Worm (Caenorhabditis elegans): ENCODE results near the gene gst-41.
"Not testable (repeated sequence)": the region's sequence is repeated elsewhere in the genome, so short reads cannot be mapped to it uniquely, and the experiment has no call there.

gst-41 gene

DNA sequence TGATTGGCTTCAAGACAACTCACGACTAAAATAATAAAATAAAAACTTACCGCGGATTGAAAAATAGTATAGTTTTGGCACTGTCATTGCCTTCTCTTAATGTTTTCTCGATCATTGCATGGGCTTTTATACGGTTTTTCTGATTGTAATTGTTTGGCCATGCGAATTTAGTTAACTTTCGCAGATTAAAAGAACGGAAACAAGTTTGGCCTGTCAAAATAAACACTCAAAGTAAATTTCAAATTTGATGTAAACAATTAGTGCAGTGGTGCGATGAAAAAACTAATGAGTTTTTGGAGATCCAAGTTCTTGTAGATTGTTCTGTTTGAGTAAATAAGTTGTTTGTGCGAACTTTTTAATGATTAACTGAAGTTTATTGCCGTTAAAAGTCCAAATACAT lies at the start of gene gst-41:
TSS of gene gst-41 (minus strand) at position 101 of the 400 bp plus-strand sequence.
- TF ChIP-seq sea-1 (GFP tag; conservative IDR thresholded peaks at IDR 0.05): no peak

DNA sequence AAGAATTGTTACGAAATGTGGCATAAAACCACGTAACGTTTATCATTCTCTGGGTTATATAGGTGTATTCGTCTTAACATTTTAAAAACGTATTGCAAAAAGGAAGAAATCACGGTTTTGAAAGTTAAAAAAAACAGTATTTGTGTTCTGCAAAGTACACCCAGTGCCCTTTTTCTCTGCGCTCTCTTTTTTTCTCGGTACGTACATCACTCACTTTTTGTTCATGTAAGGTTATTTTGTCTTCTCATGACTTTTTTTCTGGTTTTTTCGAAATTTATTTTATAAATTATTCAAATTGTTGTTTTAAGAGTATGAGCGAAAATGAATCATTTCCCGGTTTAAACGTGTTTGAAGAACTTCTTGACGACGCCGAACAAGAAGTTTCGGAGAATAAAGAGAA lies 47.9 kb upstream of the gst-41 start, which contains the start of gene F25E5.5:
TSS of gene F25E5.5 (plus strand) at position 301 of the 400 bp plus-strand sequence.
- TF ChIP-seq ama-1 (optimal IDR thresholded peaks at IDR 0.05): no peak
- TF ChIP-seq hmg-4 (GFP tag; optimal IDR thresholded peaks at IDR 0.05): no peak
- no peak for TF ChIP-seq ets-7 (tag; optimal IDR thresholded peaks at IDR 0.05)

ce11 chrV:7444331-7444730 lies 45.2 kb upstream of the gst-41 start, which contains the start of gene nhr-141:
Gene nhr-141, plus strand, starts transcription at chrV:7444661.
- TF ChIP-seq hnd-1 (tag; optimal IDR thresholded peaks at IDR 0.05); ceh-13 (GFP tag; optimal IDR thresholded peaks at IDR 0.05); aly-1 (tag; optimal IDR thresholded peaks at IDR 0.05): not testable (repeated sequence)

ce11 chrV:7443480-7443879 lies 44.4 kb upstream of the gst-41 start:
- peak; percentile 68; the same call in 1 of the 2 replicates for TF ChIP-seq tbx-11 (GFP tag; IDR thresholded peaks at IDR 0.05)
- TF ChIP-seq sea-1 (GFP tag; conservative IDR thresholded peaks at IDR 0.05): peak; percentile 85
- peak; percentile 34; the same call in 1 of the 2 replicates for TF ChIP-seq tbx-37 (GFP tag; conservative IDR thresholded peaks at IDR 0.05)
- 0 out of 2 replicates have a peak, but pooled peaks have one; percentile 35 for TF ChIP-seq scrt-1 (GFP tag; IDR thresholded peaks at IDR 0.05)

ce11 chrV:7439807-7440206 lies 40.7 kb upstream of the gst-41 start, which contains the start of gene try-13:
Gene try-13, plus strand, starts transcription at chrV:7440107.
- TF ChIP-seq hmg-4 (GFP tag; optimal IDR thresholded peaks at IDR 0.05) (no peak), sea-1 (GFP tag; conservative IDR thresholded peaks at IDR 0.05) (no peak), B0310.2 (tag; optimal IDR thresholded peaks at IDR 0.05) (no peak), tra-4 (tag; optimal IDR thresholded peaks at IDR 0.05) (no peak), scrt-1 (GFP tag; IDR thresholded peaks at IDR 0.05) (no peak), ama-1 (optimal IDR thresholded peaks at IDR 0.05) (no peak), F13C5.2 (tag; optimal IDR thresholded peaks at IDR 0.05) (no peak), ceh-13 (GFP tag; optimal IDR thresholded peaks at IDR 0.05) (no peak), tbx-11 (GFP tag; IDR thresholded peaks at IDR 0.05) (no peak), aly-1 (tag; optimal IDR thresholded peaks at IDR 0.05) (no peak), hmbx-1 (tag; optimal IDR thresholded peaks at IDR 0.05) (no peak), flt-1 (GFP tag; IDR thresholded peaks at IDR 0.05) (no peak), pes-1 (GFP tag; IDR thresholded peaks at IDR 0.05) (no peak)

DNA sequence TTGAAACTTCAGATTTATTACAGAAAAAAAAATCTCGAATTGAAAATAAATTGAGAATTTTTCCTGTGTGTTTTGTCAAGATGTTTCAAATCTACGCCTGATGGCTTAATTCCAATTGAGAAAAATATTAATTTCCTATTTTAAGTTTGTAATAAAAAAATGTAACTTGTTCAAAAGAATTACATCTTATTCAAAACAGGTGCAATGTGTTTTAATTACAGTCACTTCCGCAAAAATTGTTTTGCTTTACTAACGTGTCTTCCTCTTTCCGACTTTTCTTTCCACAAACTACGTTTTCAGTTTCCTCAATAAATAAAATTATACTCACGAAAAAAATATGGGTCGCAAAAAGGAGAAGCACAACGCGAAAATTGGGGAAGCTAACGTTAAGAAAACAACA lies 38.9 kb upstream of the gst-41 start, which contains the start of gene F25E5.16:
TSS of gene F25E5.16 (plus strand) at position 301 of the 400 bp plus-strand sequence.
- TF ChIP-seq sea-1 (GFP tag; conservative IDR thresholded peaks at IDR 0.05) (no peak), flt-1 (GFP tag; IDR thresholded peaks at IDR 0.05) (no peak), scrt-1 (GFP tag; IDR thresholded peaks at IDR 0.05) (no peak), F13C5.2 (tag; optimal IDR thresholded peaks at IDR 0.05) (no peak), aly-1 (tag; optimal IDR thresholded peaks at IDR 0.05) (no peak), hmbx-1 (tag; optimal IDR thresholded peaks at IDR 0.05) (no peak), ama-1 (optimal IDR thresholded peaks at IDR 0.05) (no peak), hmg-4 (GFP tag; optimal IDR thresholded peaks at IDR 0.05) (no peak), B0310.2 (tag; optimal IDR thresholded peaks at IDR 0.05) (no peak), ets-7 (tag; optimal IDR thresholded peaks at IDR 0.05) (no peak)

DNA sequence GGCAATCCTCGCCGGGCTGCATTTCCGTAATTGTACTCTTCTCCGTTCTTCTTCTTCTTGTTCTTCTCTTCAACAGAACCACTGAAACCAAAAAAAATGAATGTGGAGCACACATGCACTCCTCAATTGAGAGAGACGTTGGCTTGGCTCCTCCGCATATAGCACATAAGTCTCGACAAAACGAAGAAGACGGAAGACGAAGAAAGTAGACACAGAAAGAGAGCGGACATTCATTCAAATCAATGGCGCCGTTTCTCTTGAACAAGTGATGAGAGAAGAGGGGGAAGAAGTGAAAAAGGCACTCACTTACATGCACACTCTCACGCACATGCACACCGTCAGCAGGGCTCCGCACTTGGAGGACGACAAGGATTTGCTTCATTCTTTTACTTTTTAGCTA lies 38.4 kb upstream of the gst-41 start, which contains the start of gene F25E5.9:
TSS of gene F25E5.9 (minus strand) at position 382 of the 400 bp plus-strand sequence.
- TF ChIP-seq pes-1 (GFP tag; IDR thresholded peaks at IDR 0.05): no peak
- TF ChIP-seq hmbx-1 (tag; optimal IDR thresholded peaks at IDR 0.05): no peak
- TF ChIP-seq flt-1 (GFP tag; IDR thresholded peaks at IDR 0.05): no peak
- TF ChIP-seq sea-1 (GFP tag; conservative IDR thresholded peaks at IDR 0.05): no peak
- no peak for TF ChIP-seq ceh-13 (GFP tag; optimal IDR thresholded peaks at IDR 0.05)
- TF ChIP-seq ets-7 (tag; optimal IDR thresholded peaks at IDR 0.05): no peak
- TF ChIP-seq tbx-11 (GFP tag; IDR thresholded peaks at IDR 0.05): no peak
- TF ChIP-seq tra-4 (tag; optimal IDR thresholded peaks at IDR 0.05): no peak
- TF ChIP-seq ceh-36 (tag; optimal IDR thresholded peaks at IDR 0.05): no peak
- TF ChIP-seq hmg-4 (GFP tag; optimal IDR thresholded peaks at IDR 0.05): no peak
- TF ChIP-seq tbx-37 (GFP tag; conservative IDR thresholded peaks at IDR 0.05): no peak
- TF ChIP-seq ama-1 (optimal IDR thresholded peaks at IDR 0.05): no peak

DNA sequence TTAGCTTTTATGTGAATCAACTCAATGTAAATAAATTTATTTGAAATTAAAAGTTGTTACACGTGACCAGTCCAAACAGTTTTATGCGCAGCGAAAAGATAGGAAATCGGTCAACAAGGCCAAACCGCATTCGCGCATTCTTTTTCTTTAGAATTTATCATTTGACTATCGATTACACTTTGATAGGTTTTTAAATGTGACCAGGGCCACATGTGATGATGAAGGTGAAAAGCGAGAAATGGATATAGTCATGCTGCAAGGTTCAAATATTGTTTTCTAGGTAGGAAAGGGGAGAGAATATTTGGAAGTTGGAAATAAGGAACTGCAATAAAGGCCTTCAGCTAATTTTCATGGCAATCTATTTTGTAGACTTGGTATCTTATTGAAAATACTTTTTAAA lies 37.8 kb upstream of the gst-41 start:
- TF ChIP-seq ama-1 (optimal IDR thresholded peaks at IDR 0.05): no peak
- no peak for TF ChIP-seq ceh-13 (GFP tag; optimal IDR thresholded peaks at IDR 0.05)
- no peak for TF ChIP-seq tbx-37 (GFP tag; conservative IDR thresholded peaks at IDR 0.05)
- TF ChIP-seq scrt-1 (GFP tag; IDR thresholded peaks at IDR 0.05): no peak
- no peak for TF ChIP-seq hnd-1 (tag; optimal IDR thresholded peaks at IDR 0.05)
- no peak for TF ChIP-seq F13C5.2 (tag; optimal IDR thresholded peaks at IDR 0.05)

DNA sequence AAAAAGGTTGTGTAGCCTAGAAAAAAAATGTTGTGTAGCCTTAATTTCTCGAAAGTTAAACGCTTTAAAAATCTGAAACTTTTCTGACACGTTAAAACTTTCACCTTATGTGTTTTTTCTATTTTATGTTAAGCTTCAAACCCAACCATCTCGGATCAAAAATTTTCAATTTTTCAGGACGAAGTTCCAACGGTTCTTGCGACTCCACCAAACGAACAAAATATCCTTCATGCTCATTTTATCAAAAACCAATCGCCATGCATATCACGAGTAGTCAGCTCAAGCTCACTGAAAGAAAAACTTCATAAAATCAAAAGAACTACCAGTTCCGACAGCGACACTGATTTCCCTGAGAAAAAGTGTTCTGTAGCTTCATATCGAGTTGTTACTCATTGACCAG lies 37.4 kb upstream of the gst-41 start:
- TF ChIP-seq aly-1 (tag; optimal IDR thresholded peaks at IDR 0.05): no peak
- TF ChIP-seq scrt-1 (GFP tag; IDR thresholded peaks at IDR 0.05): no peak
